Worm (Caenorhabditis elegans): Measurements from ENCODE around the gene sna-2.
"Not testable (repeated sequence)": the region's sequence is repeated elsewhere in the genome, so short reads cannot be mapped to it uniquely, and the experiment has no call there.

Gene sna-2

ce11 chrIV:9746762-9747161 is 30.7 kb downstream of the sna-2 start, which contains the start of gene C28D4.5:
TSS of gene C28D4.5 (minus strand) at chrIV:9746862.
- no peak for TF ChIP-seq unc-62 (GFP tag; optimal IDR thresholded peaks at IDR 0.05)

DNA sequence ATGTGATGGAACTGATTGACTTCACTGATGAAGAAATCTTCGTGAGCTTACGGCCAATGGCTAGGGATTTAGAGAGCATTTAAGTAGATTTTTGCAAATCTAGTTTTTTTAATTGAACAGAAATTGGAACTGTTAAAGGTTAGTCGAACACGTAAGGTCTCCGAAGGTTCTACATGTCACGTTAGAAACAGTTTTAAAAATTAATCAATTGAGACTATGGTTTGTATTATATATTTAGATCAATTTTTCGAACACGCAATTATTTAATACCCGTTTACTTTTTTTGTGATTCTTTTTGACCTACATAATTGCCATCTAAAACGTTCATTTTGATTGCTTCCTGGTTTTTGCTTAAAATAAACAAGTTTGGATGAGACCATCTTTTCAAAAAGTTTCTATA is 32.5 kb downstream of the sna-2 start, which contains the start of gene C28D4.4:
Gene C28D4.4, minus strand, starts transcription at position 101 of the 400 bp plus-strand sequence.
- TF ChIP-seq unc-62 (GFP tag; optimal IDR thresholded peaks at IDR 0.05): no peak

DNA sequence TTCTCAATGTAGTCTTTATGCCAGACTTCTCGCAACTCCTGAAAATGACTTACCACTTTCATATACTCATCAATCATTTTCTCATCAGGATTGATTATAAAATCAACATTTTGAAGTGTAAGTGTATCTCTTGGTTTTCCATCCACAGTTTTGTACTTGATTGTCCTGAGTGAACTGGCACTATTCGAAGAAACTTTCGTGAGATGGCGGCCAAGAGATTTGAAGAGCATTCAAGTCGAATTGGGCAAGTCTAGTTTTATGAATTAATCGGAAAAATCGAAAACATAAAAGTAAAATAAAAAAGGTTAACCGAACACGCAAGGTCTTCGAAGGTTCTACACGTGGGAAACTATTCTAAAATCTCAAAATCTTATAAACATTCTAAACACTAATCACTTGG is 34.6 kb downstream of the sna-2 start, which contains the start of gene C28D4.7:
Gene C28D4.7, minus strand, starts transcription at position 265 of the 400 bp plus-strand sequence.
- no peak for TF ChIP-seq unc-62 (GFP tag; optimal IDR thresholded peaks at IDR 0.05)

DNA sequence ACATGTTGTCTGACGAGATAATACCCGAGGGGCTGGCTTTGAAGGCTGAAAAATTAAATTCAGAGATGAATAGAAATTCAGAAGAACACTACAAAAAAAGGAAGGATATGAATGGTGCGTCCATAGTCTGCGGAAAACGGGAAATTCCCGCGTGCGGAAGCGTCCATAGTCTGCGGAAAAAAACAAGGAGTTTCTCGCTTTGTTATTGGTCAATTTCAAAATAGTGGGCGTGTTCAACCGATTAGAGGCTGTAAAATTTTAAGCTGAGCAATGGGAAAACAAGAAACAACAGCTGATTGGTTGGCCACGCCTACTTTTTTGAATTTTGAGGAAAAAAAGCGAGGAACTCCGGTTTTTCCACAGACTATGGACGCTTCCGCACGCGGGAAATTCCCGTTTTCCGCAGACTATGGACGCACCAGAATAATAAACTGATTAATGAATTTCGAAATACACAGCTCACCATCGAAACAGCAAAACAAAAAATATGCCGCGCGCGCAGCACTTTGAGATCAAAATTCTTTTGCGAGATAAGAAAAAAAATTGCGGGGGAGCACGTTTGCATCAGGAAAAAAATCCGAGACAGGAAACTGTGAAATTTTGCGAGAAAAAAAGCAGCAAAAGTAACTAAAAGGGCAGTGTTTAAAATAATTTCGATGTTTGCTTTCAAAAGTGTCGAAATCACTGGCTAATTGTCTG is 36.4 kb downstream of the sna-2 start, which contains the start of gene gln-6:
Gene gln-6, minus strand, starts transcription at position 51 of the 699 bp plus-strand sequence.
- TF ChIP-seq unc-62 (GFP tag; optimal IDR thresholded peaks at IDR 0.05): not testable (repeated sequence)

ce11 chrIV:9739001-9739400 is 38.4 kb downstream of the sna-2 start:
- TF ChIP-seq unc-62 (GFP tag; optimal IDR thresholded peaks at IDR 0.05): no peak

- no peak for TF ChIP-seq unc-62 (GFP tag; optimal IDR thresholded peaks at IDR 0.05)
Observed at ce11 chrIV:9738194-9738593, 39.2 kb downstream of the sna-2 start, which contains the start of gene C28D4.10. TSS of gene C28D4.10 (plus strand) at chrIV:9738494.

DNA sequence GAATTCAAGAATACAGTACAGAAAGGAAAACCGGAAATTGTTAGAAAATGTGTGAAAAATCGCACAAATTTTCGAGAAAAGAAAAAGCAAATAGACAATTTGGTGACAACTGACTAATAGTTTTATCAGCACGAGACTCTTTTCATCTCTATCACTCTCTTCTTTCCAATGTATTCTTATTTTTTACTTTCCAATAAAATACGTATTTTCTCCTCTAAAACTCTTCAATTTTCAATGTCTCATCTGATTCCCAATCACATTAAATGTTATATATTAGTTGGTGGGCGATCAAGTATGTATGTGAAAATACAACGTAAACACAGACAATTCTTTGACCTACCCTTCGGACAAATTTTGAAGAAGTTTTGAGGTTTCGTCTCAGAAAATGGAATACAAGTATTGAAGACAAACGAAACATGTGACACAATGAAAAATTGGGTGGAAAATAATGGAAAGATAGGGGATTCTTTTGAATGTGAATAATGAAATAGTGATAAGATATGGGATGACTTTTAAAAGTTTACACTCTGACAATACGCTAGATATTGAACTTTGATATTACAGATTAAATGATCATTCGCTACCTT is 40.1 kb downstream of the sna-2 start, which contains the start of gene cka-1:
Gene cka-1, minus strand, starts transcription at position 418 of the 587 bp plus-strand sequence.
- no peak for TF ChIP-seq unc-62 (GFP tag; optimal IDR thresholded peaks at IDR 0.05)

DNA sequence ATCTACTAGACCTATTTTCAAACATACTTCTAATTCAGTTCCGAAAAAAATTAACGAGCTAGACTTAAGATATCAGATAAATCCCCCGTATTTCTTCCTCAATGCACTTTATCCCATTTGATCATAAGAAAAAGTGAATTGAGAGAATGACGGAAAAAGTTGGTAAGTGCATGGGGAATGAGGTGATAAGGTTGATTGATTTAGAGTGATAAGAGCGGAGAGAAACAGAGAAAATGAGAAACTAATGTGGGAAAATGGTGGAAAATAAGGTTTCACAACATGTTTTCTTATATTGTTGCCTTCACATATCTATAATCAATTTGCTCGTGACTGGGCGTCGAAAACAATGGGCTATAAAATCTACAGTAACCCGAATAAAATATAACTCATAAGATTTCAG is 41.7 kb downstream of the sna-2 start:
- TF ChIP-seq unc-62 (GFP tag; optimal IDR thresholded peaks at IDR 0.05): no peak

ce11 chrIV:9734861-9735260 is 42.6 kb downstream of the sna-2 start:
- no peak for TF ChIP-seq unc-62 (GFP tag; optimal IDR thresholded peaks at IDR 0.05)

DNA sequence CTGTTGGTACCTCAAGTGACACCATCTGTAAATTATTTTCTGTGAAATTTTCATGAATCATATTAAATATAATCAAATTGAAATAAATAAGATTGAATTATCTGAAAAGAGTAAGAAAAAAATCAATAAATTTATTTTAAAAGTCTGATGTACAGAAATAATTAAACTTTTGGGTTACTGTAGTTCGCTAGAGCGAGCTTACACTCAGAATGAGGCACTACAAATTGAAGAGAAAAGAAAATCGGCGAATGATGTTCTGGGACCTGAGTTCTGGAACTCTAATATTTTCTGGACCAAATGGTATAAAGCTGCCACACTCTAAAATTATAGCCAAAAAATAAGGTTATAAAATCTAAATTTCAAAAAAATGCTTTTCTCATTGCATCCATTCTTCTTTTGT is 43.5 kb downstream of the sna-2 start:
- no peak for TF ChIP-seq unc-62 (GFP tag; optimal IDR thresholded peaks at IDR 0.05)

DNA sequence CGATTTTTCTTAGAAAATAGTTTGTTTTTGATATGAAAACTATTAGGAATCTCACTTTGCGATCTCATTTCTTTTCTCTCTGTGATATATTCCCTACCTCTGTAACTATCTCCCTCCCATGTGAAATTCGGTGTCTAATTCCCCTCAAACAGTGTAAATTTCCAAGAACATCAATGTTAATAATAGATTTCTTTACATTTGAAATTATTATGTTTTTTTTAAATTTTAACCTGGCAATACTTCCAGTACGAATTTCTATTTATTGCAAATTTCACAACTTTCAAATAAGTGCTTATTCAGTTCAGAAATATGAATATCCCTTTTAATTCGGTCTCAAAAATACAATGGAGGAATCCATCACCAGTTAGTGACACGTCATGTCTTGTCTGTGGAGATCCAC is 49.1 kb downstream of the sna-2 start, which contains the start of gene nhr-100:
Gene nhr-100, plus strand, starts transcription at position 301 of the 400 bp plus-strand sequence.
- TF ChIP-seq unc-62 (GFP tag; optimal IDR thresholded peaks at IDR 0.05): no peak

DNA sequence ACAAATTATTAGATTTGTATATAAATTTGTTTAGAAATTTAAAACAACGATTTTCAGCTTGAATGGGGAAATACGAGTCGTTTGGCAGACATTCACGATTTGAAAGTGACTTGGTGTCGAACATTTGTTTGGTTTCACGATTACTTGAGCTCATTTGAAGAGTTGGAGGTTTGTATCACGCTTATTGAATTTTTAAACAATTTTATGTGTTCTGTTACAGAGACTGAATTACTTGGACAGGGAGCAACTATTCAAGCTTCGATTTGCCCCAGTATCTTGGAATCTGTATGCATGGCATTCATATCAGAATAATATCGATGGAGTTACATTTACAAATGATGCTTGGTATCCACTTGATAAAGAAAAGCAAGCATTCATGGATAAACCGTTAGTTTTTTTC is 50.2 kb downstream of the sna-2 start:
- no peak for TF ChIP-seq unc-62 (GFP tag; optimal IDR thresholded peaks at IDR 0.05)

DNA sequence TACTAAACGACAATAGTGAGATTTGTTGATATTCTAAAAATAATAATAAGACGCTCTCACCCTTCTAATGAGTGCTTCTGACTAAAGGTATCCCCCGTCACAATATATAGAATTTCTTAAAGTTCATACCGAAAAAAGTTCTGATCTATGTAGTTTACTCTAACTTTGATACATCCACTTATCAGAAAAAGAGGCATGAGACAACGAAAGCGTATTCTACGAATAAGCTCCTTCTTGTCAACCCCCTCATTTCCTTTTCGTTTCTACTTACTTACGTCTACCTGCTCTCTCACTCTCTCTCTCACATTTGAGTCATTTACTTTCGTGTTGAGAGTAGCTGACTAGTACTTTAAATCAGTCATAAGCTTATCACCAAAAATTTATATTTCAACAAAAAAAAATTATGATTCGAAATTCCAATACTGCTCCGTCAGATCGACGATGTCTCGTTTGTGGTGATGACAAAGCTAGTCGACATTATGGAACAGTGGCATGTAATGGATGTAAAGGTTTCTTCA is 51.9 kb downstream of the sna-2 start:
- TF ChIP-seq unc-62 (GFP tag; optimal IDR thresholded peaks at IDR 0.05): no peak

ce11 chrIV:9724948-9725347 is 52.5 kb downstream of the sna-2 start, which contains the start of the genes nhr-138 and C28D4.18:
TSS of gene nhr-138 (plus strand) at chrIV:9725251.
TSS of gene C28D4.18 (plus strand) at chrIV:9725280.
- no peak for TF ChIP-seq unc-62 (GFP tag; optimal IDR thresholded peaks at IDR 0.05)

All from whole organism, dauer.